Fruit fly (Drosophila melanogaster): ENCODE data around the gene Droj2.

The Droj2 gene

dm6 chr3R:13400902-13401721 is 19.2 kb downstream of the Droj2 start (continued):
- TF ChIP-seq CG4820 (GFP tag; optimal IDR thresholded peaks at IDR 0.05) (peak; percentile 83), Poxn (GFP tag; IDR thresholded peaks at IDR 0.05) (peak; percentile 39; the same call in 1 of the 2 replicates), hth (optimal IDR thresholded peaks at IDR 0.05) (no peak), CG6765 (GFP tag; optimal IDR thresholded peaks at IDR 0.05) (peak; percentile 79), Meics (GFP tag; optimal IDR thresholded peaks at IDR 0.05) (peak; percentile 88), p53 (GFP tag; optimal IDR thresholded peaks at IDR 0.05) (peak; percentile 79), croc (GFP tag; conservative IDR thresholded peaks at IDR 0.05) (peak; percentile 81), CG8089 (GFP tag; optimal IDR thresholded peaks at IDR 0.05) (peak; percentile 84), Adf1 (GFP tag; IDR thresholded peaks at IDR 0.05) (0 out of 2 replicates have a peak, but pooled peaks have one; percentile 45), mld (GFP tag; IDR thresholded peaks at IDR 0.05; ENCODE audit: partially characterized antibody) (no peak), sisA (GFP tag; IDR thresholded peaks at IDR 0.05) (peak; percentile 81), disco-r (GFP tag; optimal IDR thresholded peaks at IDR 0.05) (peak; percentile 82), ac (GFP tag; optimal IDR thresholded peaks at IDR 0.05) (peak; percentile 6), Lpt (GFP tag; optimal IDR thresholded peaks at IDR 0.05) (no peak), CG15011 (GFP tag; optimal IDR thresholded peaks at IDR 0.05) (peak; percentile 77), gce (GFP tag; IDR thresholded peaks at IDR 0.05) (peak; percentile 81; the same call in 2 of the 3 replicates), Med (GFP tag) (peak; percentile 98), Vsx1 (GFP tag; optimal IDR thresholded peaks at IDR 0.05) (peak; percentile 81), CG7928 (GFP tag; optimal IDR thresholded peaks at IDR 0.05) (peak; percentile 42), CG17328 (GFP tag; IDR thresholded peaks at IDR 0.05) (peak; percentile 71), CG1603 (tag; optimal IDR thresholded peaks at IDR 0.05) (peak; percentile 80), repo (GFP tag; optimal IDR thresholded peaks at IDR 0.05) (peak; percentile 69), fu2 (GFP tag; optimal IDR thresholded peaks at IDR 0.05) (peak; percentile 85), ken (GFP tag; IDR thresholded peaks at IDR 0.05) (no peak; the same call in 2 of the 3 replicates), luna (GFP tag; optimal IDR thresholded peaks at IDR 0.05) (peak; percentile 73), Atf6 (GFP tag; IDR thresholded peaks at IDR 0.05) (peak; percentile 88), sob (GFP tag; IDR thresholded peaks at IDR 0.05) (peak; percentile 80), CG9437 (GFP tag; optimal IDR thresholded peaks at IDR 0.05) (peak; percentile 88), CG8388 (GFP tag; optimal IDR thresholded peaks at IDR 0.05) (peak; percentile 91), CG10321 (GFP tag; IDR thresholded peaks at IDR 0.05) (peak; percentile 56; the same call in 1 of the 2 replicates), Antp (GFP tag; optimal IDR thresholded peaks at IDR 0.05) (peak; percentile 88), schlank (tag; optimal IDR thresholded peaks at IDR 0.05) (peak; percentile 67), lab (GFP tag; optimal IDR thresholded peaks at IDR 0.05) (peak; percentile 88), fd96Cb (tag; optimal IDR thresholded peaks at IDR 0.05) (peak; percentile 88), CG10654 (GFP tag; optimal IDR thresholded peaks at IDR 0.05) (peak; percentile 85), CG2889 (GFP tag; IDR thresholded peaks at IDR 0.05) (peak; percentile 40; the same call in 1 of the 3 replicates), Lhr (GFP tag; optimal IDR thresholded peaks at IDR 0.05) (peak; percentile 78), caup (GFP tag; optimal IDR thresholded peaks at IDR 0.05; ENCODE audit: severe bottlenecking) (peak; percentile 84), trh (GFP tag; optimal IDR thresholded peaks at IDR 0.05) (peak; percentile 77), Hmr (GFP tag; optimal IDR thresholded peaks at IDR 0.05) (peak; percentile 87), CG34422 (GFP tag; IDR thresholded peaks at IDR 0.05) (peak; percentile 85), phol (tag; optimal IDR thresholded peaks at IDR 0.05) (peak; percentile 92), CG18599 (GFP tag; optimal IDR thresholded peaks at IDR 0.05) (peak; percentile 79), sr (GFP tag; IDR thresholded peaks at IDR 0.05) (no peak), CG17359 (tag; optimal IDR thresholded peaks at IDR 0.05) (peak; percentile 82), Kr (GFP tag; optimal IDR thresholded peaks at IDR 0.05) (no peak), Dip2 (GFP tag; IDR thresholded peaks at IDR 0.05) (no peak), Tbp (GFP tag; optimal IDR thresholded peaks at IDR 0.05) (no peak), exex (tag; optimal IDR thresholded peaks at IDR 0.05) (peak; percentile 12)
